Fruit fly (Drosophila melanogaster) whole organism, embryonic: ENCODE results near the gene CheB93b.

ENCODE experiments used
- ATbp ChIP-seq: fragments of 200-800 bp; sonication (Bioruptor generic); optimal IDR thresholded peaks from 2 replicates; lab custom pipeline; 2017; ENCODE audit warnings: missing biosample characterization, mild to moderate bottlenecking, missing genetic modification characterization, missing genetic modification reagents
- Antp ChIP-seq: fragments of 200-800 bp; sonication (Bioruptor generic); optimal IDR thresholded peaks from 3 replicates; lab custom pipeline; 2016; ENCODE audit warnings: missing biosample characterization, missing genetic modification characterization
- Atf6 ChIP-seq: fragments of 200-800 bp; sonication (Bioruptor generic); IDR thresholded peaks from 2 replicates; pipeline ENCODE4 v1.3.6; 2022; ENCODE audit warnings: missing biosample characterization, missing genetic modification characterization
- BtbVII ChIP-seq: fragments of 200-800 bp; sonication (Bioruptor generic); optimal IDR thresholded peaks from 3 replicates; lab custom pipeline; 2017; ENCODE audit warnings: missing biosample characterization, mild to moderate bottlenecking, missing genetic modification characterization
- Bteb2 ChIP-seq: fragments of 200-800 bp; sonication (Bioruptor generic); optimal IDR thresholded peaks from 2 replicates; lab custom pipeline; 2016; ENCODE audit warnings: missing biosample characterization, missing genetic modification characterization
- CG11398 ChIP-seq: fragments of 200-800 bp; sonication (Bioruptor generic); optimal IDR thresholded peaks from 2 replicates; lab custom pipeline; 2016; ENCODE audit warnings: missing biosample characterization, missing genetic modification characterization
- CG11695 ChIP-seq: fragments of 200-800 bp; sonication (Bioruptor generic); IDR thresholded peaks from 3 replicates; pipeline ENCODE4 v1.3.6; 2022; ENCODE audit warnings: missing biosample characterization, missing genetic modification characterization
- CG11696 ChIP-seq: fragments of 200-800 bp; sonication (Bioruptor generic); IDR thresholded peaks from 2 replicates; pipeline ENCODE4 v1.3.6; 2022; ENCODE audit warnings: missing biosample characterization, missing genetic modification characterization
- CG12155 ChIP-seq: fragments of 200-800 bp; sonication (Bioruptor generic); optimal IDR thresholded peaks from 3 replicates; lab custom pipeline; 2016; ENCODE audit warnings: missing biosample characterization, missing genetic modification characterization
- CG12391 ChIP-seq: fragments of 200-800 bp; sonication (Bioruptor generic); optimal IDR thresholded peaks from 3 replicates; lab custom pipeline; 2018; ENCODE audit warnings: missing biosample characterization, mild to moderate bottlenecking, missing genetic modification characterization, moderate library complexity
- CG13894 ChIP-seq: fragments of 200-800 bp; sonication (Bioruptor generic); optimal IDR thresholded peaks from 3 replicates; lab custom pipeline; 2018; ENCODE audit warnings: missing biosample characterization, mild to moderate bottlenecking, missing genetic modification characterization, moderate library complexity
- CG15269 ChIP-seq: fragments of 200-800 bp; sonication (Bioruptor generic); optimal IDR thresholded peaks from 2 replicates; lab custom pipeline; 2018; ENCODE audit warnings: missing biosample characterization, mild to moderate bottlenecking, missing genetic modification characterization, moderate library complexity
- CG17612 ChIP-seq: fragments of 200-800 bp; sonication (Bioruptor generic); IDR thresholded peaks from 2 replicates; pipeline ENCODE4 v1.3.6; 2022; ENCODE audit warnings: missing biosample characterization, missing genetic modification characterization
- CG18599 ChIP-seq: fragments of 200-800 bp; sonication (Bioruptor generic); optimal IDR thresholded peaks from 3 replicates; lab custom pipeline; 2017; ENCODE audit warnings: missing biosample characterization, missing genetic modification characterization, mild to moderate bottlenecking, moderate library complexity, missing genetic modification reagents
- CG2129 ChIP-seq: fragments of 200-800 bp; sonication (Bioruptor generic); IDR thresholded peaks from 2 replicates; pipeline ENCODE4 v1.3.6; 2022; ENCODE audit warnings: missing biosample characterization, missing genetic modification characterization; ENCODE audit not compliant: partially characterized antibody
- CG30431 ChIP-seq: fragments of 200-800 bp; sonication (Bioruptor generic); optimal IDR thresholded peaks from 2 replicates; lab custom pipeline; 2017; ENCODE audit warnings: missing biosample characterization, missing genetic modification characterization
- CG3726 ChIP-seq: fragments of 200-800 bp; sonication (Bioruptor generic); IDR thresholded peaks from 3 replicates; pipeline ENCODE4, ENCODE4 v1.3.6; 2022; ENCODE audit warnings: missing biosample characterization, missing genetic modification characterization
- CG3838 ChIP-seq: fragments of 200-800 bp; sonication (Bioruptor generic); optimal IDR thresholded peaks from 3 replicates; lab custom pipeline; 2016; ENCODE audit warnings: missing biosample characterization, missing genetic modification characterization
- CG42726 ChIP-seq: fragments of 200-800 bp; sonication (Bioruptor generic); IDR thresholded peaks from 2 replicates; pipeline ENCODE4 v1.3.6; 2022; ENCODE audit warnings: missing biosample characterization, missing genetic modification characterization; ENCODE audit not compliant: partially characterized antibody
- CG4282 ChIP-seq: fragments of 200-800 bp; sonication (Bioruptor generic); optimal IDR thresholded peaks from 2 replicates; lab custom pipeline; 2016; ENCODE audit warnings: missing biosample characterization, missing genetic modification characterization
- CG6175 ChIP-seq: fragments of 200-800 bp; sonication (Bioruptor generic); IDR thresholded peaks from 3 replicates; pipeline ENCODE4 v1.3.6; 2022; ENCODE audit warnings: missing biosample characterization, missing genetic modification characterization
- CG7357 ChIP-seq: fragments of 200-800 bp; sonication (Bioruptor generic); IDR thresholded peaks from 3 replicates; pipeline ENCODE4 v1.3.6; 2022; ENCODE audit warnings: missing biosample characterization, missing genetic modification characterization
- CG8388 ChIP-seq: fragments of 200-800 bp; sonication (Bioruptor generic); optimal IDR thresholded peaks from 2 replicates; lab custom pipeline; 2019; ENCODE audit warnings: missing biosample characterization, mild to moderate bottlenecking, missing genetic modification characterization, moderate library complexity
- CG8944 ChIP-seq: fragments of 200-800 bp; sonication (Bioruptor generic); optimal IDR thresholded peaks from 3 replicates; lab custom pipeline; 2016; ENCODE audit warnings: missing biosample characterization, missing genetic modification characterization
- Dp ChIP-seq: fragments of 200-800 bp; sonication (Bioruptor generic); optimal IDR thresholded peaks from 2 replicates; lab custom pipeline; 2018; ENCODE audit warnings: missing biosample characterization, mild to moderate bottlenecking, missing genetic modification characterization, moderate library complexity
- Fer2 ChIP-seq: fragments of 200-800 bp; sonication (Bioruptor generic); optimal IDR thresholded peaks from 2 replicates; lab custom pipeline; 2018; ENCODE audit warnings: missing biosample characterization, mild to moderate bottlenecking, missing genetic modification characterization, moderate library complexity
- Hr3 ChIP-seq: fragments of 200-800 bp; sonication (Bioruptor generic); optimal IDR thresholded peaks from 3 replicates; lab custom pipeline; 2016; ENCODE audit warnings: missing biosample characterization, missing genetic modification characterization
- Kr ChIP-seq: fragments of 200-800 bp; sonication (Bioruptor generic); optimal IDR thresholded peaks from 2 replicates; lab custom pipeline; 2017; ENCODE audit warnings: missing biosample characterization, mild to moderate bottlenecking, missing genetic modification characterization
- Max ChIP-seq: fragments of 200-800 bp; sonication (Bioruptor generic); optimal IDR thresholded peaks from 2 replicates; lab custom pipeline; 2016; ENCODE audit warnings: missing biosample characterization, mild to moderate bottlenecking, missing genetic modification characterization
- NC2α ChIP-seq: fragments of 200-800 bp; sonication (Bioruptor generic); optimal IDR thresholded peaks from 2 replicates; lab custom pipeline; 2016; ENCODE audit warnings: missing biosample characterization, missing genetic modification characterization
- NFAT ChIP-seq: fragments of 200-800 bp; sonication (Bioruptor generic); IDR thresholded peaks from 2 replicates; pipeline ENCODE4 v1.3.6; 2022; ENCODE audit warnings: missing biosample characterization, missing genetic modification characterization
- Neu2 ChIP-seq: fragments of 200-800 bp; sonication (Bioruptor generic); optimal IDR thresholded peaks from 3 replicates; lab custom pipeline; 2016; ENCODE audit warnings: missing biosample characterization, missing genetic modification characterization, borderline replicate concordance
- Nf-YA ChIP-seq: fragments of 200-800 bp; sonication (Bioruptor generic); IDR thresholded peaks from 2 replicates; pipeline ENCODE4 v1.3.6; 2022; ENCODE audit warnings: missing biosample characterization, missing genetic modification characterization
- Sry-β ChIP-seq: fragments of 200-800 bp; sonication (Bioruptor generic); optimal IDR thresholded peaks from 2 replicates; lab custom pipeline; 2018; ENCODE audit warnings: missing biosample characterization, mild to moderate bottlenecking, missing genetic modification characterization, moderate library complexity
- Sry-δ ChIP-seq: fragments of 200-800 bp; sonication (Bioruptor generic); optimal IDR thresholded peaks from 2 replicates; lab custom pipeline; 2016; ENCODE audit warnings: missing biosample characterization, missing genetic modification characterization
- Vsx1 ChIP-seq: fragments of 200-800 bp; sonication (Bioruptor generic); optimal IDR thresholded peaks from 2 replicates; lab custom pipeline; 2017; ENCODE audit warnings: missing biosample characterization, mild to moderate bottlenecking, missing genetic modification characterization, missing genetic modification reagents
- Xrp1 ChIP-seq: fragments of 200-800 bp; sonication (Bioruptor generic); IDR thresholded peaks from 2 replicates; pipeline ENCODE4 v1.3.6; 2022; ENCODE audit warnings: missing biosample characterization, missing genetic modification characterization
- ab ChIP-seq: fragments of 200-800 bp; sonication (Bioruptor generic); optimal IDR thresholded peaks from 2 replicates; lab custom pipeline; 2016; ENCODE audit warnings: missing biosample characterization, missing genetic modification characterization
- ato ChIP-seq: fragments of 200-800 bp; sonication (Bioruptor generic); IDR thresholded peaks from 2 replicates; pipeline ENCODE4 v1.3.6; 2022; ENCODE audit warnings: missing biosample characterization, missing genetic modification characterization; ENCODE audit not compliant: partially characterized antibody
- bowl ChIP-seq: fragments of 200-800 bp; sonication (Bioruptor generic); IDR thresholded peaks from 2 replicates; pipeline ENCODE4 v1.3.6; 2022; ENCODE audit warnings: missing biosample characterization, missing genetic modification characterization
- caup ChIP-seq: fragments of 200-800 bp; sonication (Bioruptor generic); optimal IDR thresholded peaks from 3 replicates; lab custom pipeline; 2017; ENCODE audit warnings: missing biosample characterization, mild to moderate bottlenecking, missing genetic modification characterization, moderate library complexity; ENCODE audit not compliant: severe bottlenecking
- crc ChIP-seq: fragments of 200-800 bp; sonication (Bioruptor generic); optimal IDR thresholded peaks from 2 replicates; lab custom pipeline; 2016; ENCODE audit warnings: missing biosample characterization, missing genetic modification characterization
- crp ChIP-seq, 2 experiments: fragments of 200-800 bp; sonication (Bioruptor generic); optimal IDR thresholded peaks; 2 replicates in 1 of 2; 3 replicates in 1 of 2; lab custom pipeline; 2017; ENCODE audit warnings: missing biosample characterization in 2 of 2, missing genetic modification characterization in 2 of 2, mild to moderate bottlenecking in 1 of 2, moderate library complexity in 1 of 2
- cwo ChIP-seq: fragments of 200-800 bp; sonication (Bioruptor generic); optimal IDR thresholded peaks from 3 replicates; lab custom pipeline; 2017; ENCODE audit warnings: missing biosample characterization, missing genetic modification characterization, mild to moderate bottlenecking, moderate library complexity, missing genetic modification reagents
- gsb ChIP-seq: fragments of 200-800 bp; sonication (Bioruptor generic); IDR thresholded peaks from 2 replicates; pipeline ENCODE4 v1.3.6; 2022; ENCODE audit warnings: missing biosample characterization, missing genetic modification characterization
- lab ChIP-seq: fragments of 200-800 bp; sonication (Bioruptor generic); optimal IDR thresholded peaks from 3 replicates; lab custom pipeline; 2017; ENCODE audit warnings: missing biosample characterization, missing genetic modification characterization, mild to moderate bottlenecking, moderate library complexity, missing genetic modification reagents
- pfk ChIP-seq: fragments of 200-800 bp; sonication (Bioruptor generic); optimal IDR thresholded peaks from 2 replicates; lab custom pipeline; 2018; ENCODE audit warnings: missing biosample characterization, mild to moderate bottlenecking, missing genetic modification characterization, moderate library complexity
- psq ChIP-seq: fragments of 200-800 bp; sonication (Bioruptor generic); optimal IDR thresholded peaks from 2 replicates; lab custom pipeline; 2017; ENCODE audit warnings: missing biosample characterization, missing genetic modification characterization
- sisA ChIP-seq: fragments of 200-800 bp; sonication (Bioruptor generic); IDR thresholded peaks from 2 replicates; pipeline ENCODE4 v1.3.6; 2022; ENCODE audit warnings: missing biosample characterization, missing genetic modification characterization
- so ChIP-seq: fragments of 200-800 bp; sonication (Bioruptor generic); IDR thresholded peaks from 3 replicates; pipeline ENCODE4 v1.3.6; 2022; ENCODE audit warnings: missing biosample characterization, missing genetic modification characterization
- zf30C ChIP-seq: fragments of 200-800 bp; sonication (Bioruptor generic); optimal IDR thresholded peaks from 3 replicates; lab custom pipeline; 2018; ENCODE audit warnings: missing biosample characterization, mild to moderate bottlenecking, missing genetic modification characterization

Gene CheB93b

DNA sequence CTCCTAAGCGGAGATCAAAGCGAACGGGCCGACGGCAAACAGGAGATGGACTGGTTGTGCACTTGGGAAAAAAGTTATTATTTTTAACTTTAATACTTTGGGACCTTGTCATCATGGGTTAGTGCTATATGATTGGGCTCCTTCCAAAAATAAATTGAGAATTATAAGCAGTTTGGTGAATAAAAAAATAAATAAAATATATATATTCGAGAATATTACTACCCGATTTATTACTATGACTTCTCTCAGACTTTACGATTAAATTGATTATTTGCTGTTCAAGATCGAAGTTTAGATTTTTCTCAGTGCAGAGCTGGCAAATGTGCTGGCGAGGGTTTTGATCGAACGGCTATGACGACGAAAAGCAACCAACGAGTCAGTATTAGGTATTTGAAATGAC lies 11.0 kb downstream of the CheB93b start (continued):
- TF ChIP-seq Dp (GFP tag; lab: Kevin White, UChicago) (no peak), CG6175 (GFP tag; lab: Robert Waterston, UW) (0 out of 3 replicates have a peak, but pooled peaks have one; percentile 38), Kr (GFP tag; lab: Kevin White, UChicago) (no peak), Bteb2 (GFP tag; lab: Kevin White, UChicago) (no peak), CG3838 (no peak), Sry-δ (no peak), zf30C (GFP tag; lab: Kevin White, UChicago) (peak; percentile 13), Neu2 (GFP tag; lab: Kevin White, UChicago) (no peak), CG11398 (no peak), Hr3 (GFP tag; lab: Kevin White, UChicago) (no peak), psq (GFP tag; lab: Kevin White, UChicago) (no peak), Sry-β (GFP tag; lab: Kevin White, UChicago) (no peak), CG18599 (peak; percentile 40), CG2129 (no peak), CG17612 (no peak), Xrp1 (GFP tag; lab: Robert Waterston, UW) (peak; percentile 61), gsb (GFP tag; lab: Robert Waterston, UW) (no peak; the same call in 1 of the 2 replicates), CG11696 (GFP tag; lab: Robert Waterston, UW) (no peak), ab (GFP tag; lab: Kevin White, UChicago) (no peak), Atf6 (GFP tag; lab: Robert Waterston, UW) (no peak), CG12155 (GFP tag; lab: Kevin White, UChicago) (no peak), sisA (GFP tag; lab: Robert Waterston, UW) (peak; percentile 61), so (GFP tag; lab: Robert Waterston, UW) (no peak), pfk (no peak), crc (no peak), NC2α (GFP tag; lab: Kevin White, UChicago) (no peak), CG8388 (GFP tag; lab: Kevin White, UChicago) (peak; percentile 44), BtbVII (GFP tag; lab: Kevin White, UChicago) (peak; percentile 34), caup (GFP tag; lab: Kevin White, UChicago) (peak; percentile 12), ato (GFP tag; lab: Robert Waterston, UW) (no peak), Antp (GFP tag; lab: Kevin White, UChicago) (no peak), CG12391 (peak; percentile 53), CG8944 (GFP tag; lab: Kevin White, UChicago) (no peak), CG42726 (GFP tag; lab: Robert Waterston, UW) (no peak), CG15269 (peak; percentile 37), CG13894 (tag; lab: Kevin White, UChicago) (no peak), Nf-YA (no peak), Max (peak; percentile 27), CG11695 (GFP tag; lab: Robert Waterston, UW) (peak; percentile 55; the same call in 2 of the 3 replicates), ATbp (GFP tag; lab: Kevin White, UChicago) (no peak), NFAT (GFP tag; lab: Robert Waterston, UW) (no peak), Fer2 (tag; lab: Kevin White, UChicago) (no peak), CG3726 (GFP tag; lab: Robert Waterston, UW) (no peak), CG4282 (GFP tag; lab: Kevin White, UChicago) (no peak), lab (peak; percentile 54), Vsx1 (GFP tag; lab: Kevin White, UChicago) (peak; percentile 23), cwo (GFP tag; lab: Kevin White, UChicago) (peak; percentile 12), CG7357 (GFP tag; lab: Robert Waterston, UW) (peak; percentile 28; the same call in 1 of the 3 replicates), bowl (GFP tag; lab: Robert Waterston, UW) (no peak), CG30431 (GFP tag; lab: Kevin White, UChicago) (no peak), crp (GFP tag; optimal IDR thresholded peaks at IDR 0.05; lab: Kevin White, UChicago) (no peak)
